Worm (Caenorhabditis elegans): ENCODE measurements around the gene F57A10.2.
"Not testable (repeated sequence)": the region's sequence is repeated elsewhere in the genome, so short reads cannot be mapped to it uniquely, and the experiment has no call there.

The F57A10.2 gene

ce11 chrV:15733020-15733419, 33.4 kb upstream of the F57A10.2 start:
- TF ChIP-seq nhr-237 (tag; optimal IDR thresholded peaks at IDR 0.05): no peak
- no peak for TF ChIP-seq unc-62 (GFP tag; optimal IDR thresholded peaks at IDR 0.05)
- no peak for TF ChIP-seq skn-1 (tag; optimal IDR thresholded peaks at IDR 0.05)
- no peak for TF ChIP-seq sma-3 (GFP tag; optimal IDR thresholded peaks at IDR 0.05)
- TF ChIP-seq gmeb-1 (tag; optimal IDR thresholded peaks at IDR 0.05): no peak
- no peak for TF ChIP-seq ztf-11 (tag; optimal IDR thresholded peaks at IDR 0.05)

- no peak for TF ChIP-seq nhr-12 (tag; optimal IDR thresholded peaks at IDR 0.05)
- no peak for TF ChIP-seq sma-3 (GFP tag; optimal IDR thresholded peaks at IDR 0.05)
- no peak for TF ChIP-seq gmeb-1 (tag; optimal IDR thresholded peaks at IDR 0.05)
Observed at ce11 chrV:15733568-15733967, 32.8 kb upstream of the F57A10.2 start, which contains the start of gene T23D5.3. T23D5.3 (minus strand) TSS chrV:15733668.

- TF ChIP-seq Y55F3AM.14 (GFP tag; optimal IDR thresholded peaks at IDR 0.05) (no peak), lin-11 (tag; optimal IDR thresholded peaks at IDR 0.05) (no peak), nhr-25 (tag; optimal IDR thresholded peaks at IDR 0.05) (no peak), ceh-16 (tag; optimal IDR thresholded peaks at IDR 0.05) (no peak), peb-1 (tag; optimal IDR thresholded peaks at IDR 0.05) (no peak), zag-1 (tag; optimal IDR thresholded peaks at IDR 0.05) (no peak), gmeb-1 (tag; optimal IDR thresholded peaks at IDR 0.05) (no peak), lin-13 (GFP tag; optimal IDR thresholded peaks at IDR 0.05) (no peak), unc-55 (GFP tag; optimal IDR thresholded peaks at IDR 0.05) (no peak), mab-5 (tag; optimal IDR thresholded peaks at IDR 0.05) (no peak), blmp-1 (tag; optimal IDR thresholded peaks at IDR 0.05; ENCODE audit: insufficient read depth) (no peak), dmd-4 (tag; optimal IDR thresholded peaks at IDR 0.05) (no peak), ama-1 (optimal IDR thresholded peaks at IDR 0.05) (no peak), alr-1 (tag; optimal IDR thresholded peaks at IDR 0.05) (no peak), nhr-129 (tag; optimal IDR thresholded peaks at IDR 0.05) (no peak), nhr-21 (tag; optimal IDR thresholded peaks at IDR 0.05) (no peak), nhr-11 (tag; optimal IDR thresholded peaks at IDR 0.05) (no peak), F13H6.1 (tag; optimal IDR thresholded peaks at IDR 0.05) (no peak)
Observed at ce11 chrV:15735720-15736119, 30.7 kb upstream of the F57A10.2 start, which contains the start of gene str-27. str-27 (minus strand) TSS chrV:15735820.

ce11 chrV:15741851-15742250, 24.5 kb upstream of the F57A10.2 start, which contains the start of gene str-18:
str-18 (minus strand) TSS chrV:15741951.
- TF ChIP-seq sem-4 (tag; optimal IDR thresholded peaks at IDR 0.05) (no peak), fos-1 (tag; optimal IDR thresholded peaks at IDR 0.05) (no peak), gmeb-1 (tag; optimal IDR thresholded peaks at IDR 0.05) (no peak), ZK546.5 (tag; optimal IDR thresholded peaks at IDR 0.05) (no peak), unc-62 (GFP tag; optimal IDR thresholded peaks at IDR 0.05) (no peak), nhr-25 (tag; optimal IDR thresholded peaks at IDR 0.05) (no peak), dmd-4 (tag; optimal IDR thresholded peaks at IDR 0.05) (no peak), nhr-237 (tag; optimal IDR thresholded peaks at IDR 0.05) (no peak), ceh-16 (tag; optimal IDR thresholded peaks at IDR 0.05) (no peak), egl-27 (tag; optimal IDR thresholded peaks at IDR 0.05) (no peak), ama-1 (optimal IDR thresholded peaks at IDR 0.05) (no peak), mdl-1 (tag; optimal IDR thresholded peaks at IDR 0.05) (no peak)

ce11 chrV:15744366-15744765, 22.0 kb upstream of the F57A10.2 start, which contains the start of gene str-19:
str-19 (minus strand) TSS chrV:15744466.
- not testable (repeated sequence) for TF ChIP-seq fos-1, skn-1, nhr-10 (tag; optimal IDR thresholded peaks at IDR 0.05)

- TF ChIP-seq R02D3.7, nhr-12, nhr-25 (tag; optimal IDR thresholded peaks at IDR 0.05): not testable (repeated sequence)
Observed at ce11 chrV:15748343-15748742, 18.0 kb upstream of the F57A10.2 start, which contains the start of gene T23D5.8. T23D5.8 (minus strand) TSS chrV:15748443.

ce11 chrV:15750130-15750529, 16.2 kb upstream of the F57A10.2 start, which contains the start of gene str-6:
str-6 (minus strand) TSS chrV:15750230.
- TF ChIP-seq lin-39 (tag; optimal IDR thresholded peaks at IDR 0.05) (no peak), unc-62 (GFP tag; optimal IDR thresholded peaks at IDR 0.05) (no peak), egl-27 (tag; optimal IDR thresholded peaks at IDR 0.05) (no peak), snpc-4 (tag; optimal IDR thresholded peaks at IDR 0.05) (no peak), nhr-21 (tag; optimal IDR thresholded peaks at IDR 0.05) (no peak), ZK546.5 (tag; optimal IDR thresholded peaks at IDR 0.05) (no peak), sem-4 (tag; optimal IDR thresholded peaks at IDR 0.05) (no peak), lsy-2 (tag; optimal IDR thresholded peaks at IDR 0.05) (no peak), nhr-6 (tag; optimal IDR thresholded peaks at IDR 0.05) (no peak)
